Worm (Caenorhabditis elegans): ENCODE results near the gene F56B3.11.

ce11 chrIV:762016-762459, 34.3 kb downstream of the F56B3.11 start:
- no peak for TF ChIP-seq K02D7.2 (tag; optimal IDR thresholded peaks at IDR 0.05)
- TF ChIP-seq lin-11 (tag; optimal IDR thresholded peaks at IDR 0.05), result no peak
- TF ChIP-seq dmd-4 (tag; optimal IDR thresholded peaks at IDR 0.05; ENCODE audit: borderline replicate concordance), result no peak
- no peak for TF ChIP-seq ama-1 (optimal IDR thresholded peaks at IDR 0.05)
- no peak for TF ChIP-seq nhr-232 (tag; optimal IDR thresholded peaks at IDR 0.05)
- TF ChIP-seq nfya-1 (tag; optimal IDR thresholded peaks at IDR 0.05), result no peak
- no peak for TF ChIP-seq rnt-1 (tag; optimal IDR thresholded peaks at IDR 0.05)
- no peak for TF ChIP-seq ceh-48 (tag; optimal IDR thresholded peaks at IDR 0.05)
- no peak for TF ChIP-seq ahr-1 (tag; optimal IDR thresholded peaks at IDR 0.05)
- no peak for TF ChIP-seq F13H6.1 (tag; optimal IDR thresholded peaks at IDR 0.05)
- TF ChIP-seq eyg-1 (tag; optimal IDR thresholded peaks at IDR 0.05), result no peak
- TF ChIP-seq ets-4 (tag; optimal IDR thresholded peaks at IDR 0.05), result no peak
- TF ChIP-seq nhr-11 (tag; optimal IDR thresholded peaks at IDR 0.05), result no peak
- TF ChIP-seq tbx-7 (tag; optimal IDR thresholded peaks at IDR 0.05), result no peak
